Worm (Caenorhabditis elegans) whole organism, young adult: ENCODE measurements around the gene mrpl-35.
A peak's percentile ranks its signal among the peaks of the same experiment; 100 is the strongest.

Experiments used
- B0019.2 ChIP-seq: fragments of 200-800 bp; sonication (Bioruptor generic); conservative IDR thresholded peaks from 2 replicates; pipeline ENCODE4 v1.3.6; 2022; ENCODE audit warnings: missing genetic modification reagents, missing genetic modification characterization, missing compliant biosample characterization
- B0035.1 ChIP-seq: sonication (generic microtip); optimal IDR thresholded peaks from 2 replicates; lab custom pipeline; 2016; ENCODE audit warnings: missing genetic modification characterization, mild to moderate bottlenecking, missing compliant biosample characterization, missing genotype, missing genetic modification reagents
- F23B12.7 ChIP-seq: sonication (generic microtip); optimal IDR thresholded peaks from 2 replicates; lab custom pipeline; 2017; ENCODE audit warnings: missing genetic modification characterization, mild to moderate bottlenecking, missing compliant biosample characterization, antibody characterized with exemption, moderate library complexity; ENCODE audit not compliant: insufficient read depth
- F37B4.10 ChIP-seq: fragments of 200-800 bp; sonication (Bioruptor generic); IDR thresholded peaks from 2 replicates; pipeline ENCODE4 v1.3.6; 2022; ENCODE audit warnings: missing genetic modification characterization, missing compliant biosample characterization
- F39B2.1 ChIP-seq: fragments of 200-800 bp; sonication (Bioruptor generic); IDR thresholded peaks from 2 replicates; pipeline ENCODE4 v1.3.6; 2022; ENCODE audit warnings: missing genetic modification reagents, missing genetic modification characterization, missing compliant biosample characterization
- F57A8.1 ChIP-seq: fragments of 200-800 bp; sonication (Bioruptor generic); optimal IDR thresholded peaks from 2 replicates; lab custom pipeline; 2018; ENCODE audit warnings: mild to moderate bottlenecking, missing genetic modification characterization, moderate library complexity, missing compliant biosample characterization
- F57C9.4 ChIP-seq: sonication (generic microtip); optimal IDR thresholded peaks from 2 replicates; lab custom pipeline; 2017; ENCODE audit warnings: mild to moderate bottlenecking, missing genetic modification characterization, missing compliant biosample characterization
- K12H6.12 ChIP-seq: fragments of 200-800 bp; sonication (Bioruptor generic); optimal IDR thresholded peaks from 2 replicates; lab custom pipeline; 2018; ENCODE audit warnings: mild to moderate bottlenecking, missing genetic modification characterization, missing compliant biosample characterization
- T07F8.4 ChIP-seq: sonication (generic microtip); optimal IDR thresholded peaks from 2 replicates; lab custom pipeline; 2016; ENCODE audit warnings: mild to moderate bottlenecking, missing genetic modification characterization, moderate library complexity, missing compliant biosample characterization
- Y56A3A.18 ChIP-seq: fragments of 200-800 bp; sonication (Bioruptor generic); IDR thresholded peaks from 2 replicates; pipeline ENCODE4 v1.3.6; 2022; ENCODE audit warnings: missing genetic modification reagents, missing genetic modification characterization, missing compliant biosample characterization
- Y79H2A.3 ChIP-seq: fragments of 200-800 bp; sonication (Bioruptor generic); conservative IDR thresholded peaks from 2 replicates; pipeline ENCODE4 v1.3.6; 2022; ENCODE audit warnings: missing genetic modification reagents, missing genetic modification characterization, missing compliant biosample characterization
- akir-1 ChIP-seq: fragments of 200-800 bp; sonication (Bioruptor generic); optimal IDR thresholded peaks from 2 replicates; lab custom pipeline; 2018; ENCODE audit warnings: mild to moderate bottlenecking, missing genetic modification characterization, moderate library complexity, missing compliant biosample characterization
- attf-5 ChIP-seq: fragments of 200-800 bp; sonication (Bioruptor generic); optimal IDR thresholded peaks from 2 replicates; lab custom pipeline; 2018; ENCODE audit warnings: mild to moderate bottlenecking, missing genetic modification characterization, missing compliant biosample characterization
- bed-1 ChIP-seq: fragments of 200-800 bp; sonication (Bioruptor generic); IDR thresholded peaks from 2 replicates; pipeline ENCODE4 v1.3.6; 2022; ENCODE audit warnings: missing genetic modification reagents, missing genetic modification characterization, missing compliant biosample characterization
- cebp-2 ChIP-seq: fragments of 200-800 bp; sonication (Bioruptor generic); IDR thresholded peaks from 2 replicates; pipeline ENCODE4 v1.3.6; 2022; ENCODE audit warnings: missing genetic modification characterization, missing compliant biosample characterization
- ceh-100 ChIP-seq: fragments of 200-800 bp; sonication (Bioruptor generic); IDR thresholded peaks from 2 replicates; pipeline ENCODE4 v1.3.6; 2022; ENCODE audit warnings: missing genetic modification reagents, missing genetic modification characterization, missing compliant biosample characterization
- ceh-27 ChIP-seq: fragments of 200-800 bp; sonication (Bioruptor generic); optimal IDR thresholded peaks from 2 replicates; lab custom pipeline; 2018; ENCODE audit warnings: mild to moderate bottlenecking, missing genetic modification characterization, moderate library complexity, missing compliant biosample characterization
- ceh-58 ChIP-seq: fragments of 200-800 bp; sonication (Bioruptor generic); IDR thresholded peaks from 2 replicates; pipeline ENCODE4 v1.3.6; 2022; ENCODE audit warnings: missing genetic modification characterization, missing compliant biosample characterization
- chd-7 ChIP-seq: sonication (generic microtip); optimal IDR thresholded peaks from 2 replicates; lab custom pipeline; 2016; ENCODE audit warnings: mild to moderate bottlenecking, missing genetic modification characterization, moderate library complexity, missing compliant biosample characterization
- egl-18 ChIP-seq: fragments of 200-800 bp; sonication (Bioruptor generic); IDR thresholded peaks from 2 replicates; pipeline ENCODE4 v1.3.6; 2022; ENCODE audit warnings: missing genetic modification reagents, missing genetic modification characterization, missing compliant biosample characterization
- egl-44 ChIP-seq: fragments of 200-800 bp; sonication (Bioruptor generic); IDR thresholded peaks from 2 replicates; pipeline ENCODE4 v1.3.6; 2022; ENCODE audit warnings: missing genetic modification reagents, missing genetic modification characterization, missing compliant biosample characterization
- egrh-3 ChIP-seq: fragments of 200-800 bp; sonication (Bioruptor generic); IDR thresholded peaks from 2 replicates; pipeline ENCODE4 v1.3.6; 2022; ENCODE audit warnings: missing genetic modification reagents, missing genetic modification characterization, missing compliant biosample characterization
- hlh-12 ChIP-seq: sonication (generic microtip); optimal IDR thresholded peaks from 2 replicates; lab custom pipeline; 2016; ENCODE audit warnings: missing genetic modification characterization, missing compliant biosample characterization
- hsf-1 ChIP-seq: fragments of 200-800 bp; sonication (Bioruptor generic); IDR thresholded peaks from 2 replicates; pipeline ENCODE4 v1.3.6; 2022; ENCODE audit warnings: missing genetic modification reagents, missing genetic modification characterization, missing compliant biosample characterization
- let-607 ChIP-seq, 2 experiments: fragments of 200-800 bp in 1 of 2; sonication (Bioruptor generic) in 1 of 2; sonication (generic microtip) in 1 of 2; optimal IDR thresholded peaks; 2 replicates each; lab custom pipeline; 2016 to 2018; ENCODE audit warnings: mild to moderate bottlenecking in 2 of 2, missing compliant biosample characterization in 2 of 2, missing genetic modification characterization in 2 of 2, moderate library complexity in 2 of 2, missing genotype in 1 of 2
- lin-40 ChIP-seq: sonication (generic microtip); optimal IDR thresholded peaks from 2 replicates; lab custom pipeline; 2016; ENCODE audit warnings: missing genetic modification characterization, mild to moderate bottlenecking, missing compliant biosample characterization, missing genotype, missing genetic modification reagents
- lsy-27 ChIP-seq: sonication (generic microtip); optimal IDR thresholded peaks from 2 replicates; lab custom pipeline; 2017; ENCODE audit warnings: missing genetic modification characterization, mild to moderate bottlenecking, missing compliant biosample characterization, antibody characterized with exemption, missing genotype, borderline replicate concordance; ENCODE audit not compliant: insufficient read depth
- madf-6 ChIP-seq: fragments of 200-800 bp; sonication (Bioruptor generic); IDR thresholded peaks from 2 replicates; pipeline ENCODE4 v1.3.6; 2022; ENCODE audit warnings: missing genetic modification reagents, missing genetic modification characterization, missing compliant biosample characterization
- madf-8 ChIP-seq: fragments of 200-800 bp; sonication (Bioruptor generic); conservative IDR thresholded peaks from 2 replicates; pipeline ENCODE4 v1.3.6; 2022; ENCODE audit warnings: missing genetic modification reagents, missing genetic modification characterization, missing compliant biosample characterization
- mes-4 ChIP-seq: sonication (generic microtip); optimal IDR thresholded peaks from 2 replicates; lab custom pipeline; 2016; ENCODE audit warnings: missing genotype, missing genetic modification characterization, missing compliant biosample characterization
- nfyb-1 ChIP-seq: fragments of 200-800 bp; sonication (Bioruptor generic); IDR thresholded peaks from 2 replicates; pipeline ENCODE4 v1.3.6; 2022; ENCODE audit warnings: missing genetic modification reagents, missing genetic modification characterization, missing compliant biosample characterization
- nhr-179 ChIP-seq: sonication (generic microtip); optimal IDR thresholded peaks from 2 replicates; lab custom pipeline; 2016; ENCODE audit warnings: mild to moderate bottlenecking, missing genetic modification characterization, missing compliant biosample characterization
- nhr-27 ChIP-seq: fragments of 200-800 bp; sonication (Bioruptor generic); optimal IDR thresholded peaks from 2 replicates; lab custom pipeline; 2018; ENCODE audit warnings: mild to moderate bottlenecking, missing genetic modification characterization, moderate library complexity, missing compliant biosample characterization
- rcor-1 ChIP-seq: fragments of 200-800 bp; sonication (Bioruptor generic); IDR thresholded peaks from 2 replicates; pipeline ENCODE4 v1.3.6; 2022; ENCODE audit warnings: missing genetic modification reagents, missing genetic modification characterization, missing compliant biosample characterization
- repo-1 ChIP-seq: sonication (generic microtip); optimal IDR thresholded peaks from 2 replicates; lab custom pipeline; 2017; ENCODE audit warnings: mild to moderate bottlenecking, missing genetic modification characterization, missing compliant biosample characterization
- rpc-1 ChIP-seq, 2 experiments: fragments of 150-350 bp in 1 of 2; sonication (generic microtip) in 1 of 2; optimal IDR thresholded peaks; 2 replicates each; lab custom pipeline; 2014 to 2018; ENCODE audit warnings: missing biosample characterization in 1 of 2, missing genetic modification characterization in 1 of 2, missing genetic modification reagents in 1 of 2, missing genotype in 1 of 2
- sdz-38 ChIP-seq: sonication (generic microtip); optimal IDR thresholded peaks from 2 replicates; lab custom pipeline; 2016; ENCODE audit warnings: missing genotype, missing genetic modification characterization, missing compliant biosample characterization
- sea-2 ChIP-seq: fragments of 200-800 bp; sonication (Bioruptor generic); IDR thresholded peaks from 2 replicates; pipeline ENCODE4 v1.3.6; 2022; ENCODE audit warnings: missing genetic modification characterization, missing compliant biosample characterization
- snpc-1.1 ChIP-seq: sonication (generic microtip); optimal IDR thresholded peaks from 2 replicates; lab custom pipeline; 2017; ENCODE audit warnings: missing genetic modification characterization, mild to moderate bottlenecking, missing compliant biosample characterization, antibody characterized with exemption, moderate library complexity, missing genotype, missing genetic modification reagents; ENCODE audit not compliant: insufficient read depth
- snpc-1.3 ChIP-seq: sonication (generic microtip); optimal IDR thresholded peaks from 2 replicates; lab custom pipeline; 2017; ENCODE audit warnings: missing genetic modification characterization, mild to moderate bottlenecking, missing compliant biosample characterization, antibody characterized with exemption, moderate library complexity, missing genotype, missing genetic modification reagents; ENCODE audit not compliant: insufficient read depth
- snpc-3.4 ChIP-seq: sonication (generic microtip); optimal IDR thresholded peaks from 2 replicates; lab custom pipeline; 2017; ENCODE audit warnings: missing genetic modification characterization, mild to moderate bottlenecking, missing compliant biosample characterization, antibody characterized with exemption, moderate library complexity, missing genotype, missing genetic modification reagents
- sptf-2 ChIP-seq: fragments of 200-800 bp; sonication (Bioruptor generic); optimal IDR thresholded peaks from 2 replicates; lab custom pipeline; 2018; ENCODE audit warnings: mild to moderate bottlenecking, missing genetic modification characterization, missing compliant biosample characterization
- tlf-1 ChIP-seq: fragments of 200-800 bp; sonication (Bioruptor generic); optimal IDR thresholded peaks from 2 replicates; lab custom pipeline; 2018; ENCODE audit warnings: mild to moderate bottlenecking, missing genetic modification characterization, missing compliant biosample characterization
- ztf-28 ChIP-seq: fragments of 200-800 bp; sonication (Bioruptor generic); IDR thresholded peaks from 2 replicates; pipeline ENCODE4 v1.3.6; 2022; ENCODE audit warnings: missing genetic modification reagents, missing genetic modification characterization, missing compliant biosample characterization
- ztf-6 ChIP-seq: fragments of 200-800 bp; sonication (Bioruptor generic); IDR thresholded peaks from 2 replicates; pipeline ENCODE4 v1.3.6; 2022; ENCODE audit warnings: missing genetic modification reagents, missing genetic modification characterization, missing compliant biosample characterization

The mrpl-35 gene

DNA sequence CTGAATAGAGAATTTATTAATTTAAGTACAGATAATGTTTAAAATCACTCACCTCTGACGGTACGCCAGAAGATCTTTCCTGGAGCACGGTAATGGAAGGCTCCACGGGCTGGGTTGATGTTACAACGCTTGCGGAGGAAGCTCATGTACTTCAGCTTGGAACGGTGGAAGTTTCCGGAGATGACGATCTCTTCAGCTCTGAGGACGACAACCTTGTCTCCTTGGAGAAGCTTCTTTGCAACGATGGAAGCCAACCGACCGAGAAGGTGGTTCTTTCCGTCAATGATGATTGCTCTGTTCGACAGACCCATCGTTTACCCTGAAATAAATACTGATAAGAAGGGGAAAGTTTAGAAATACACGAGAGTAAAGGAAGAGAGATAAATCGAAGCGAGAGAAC, 6.8 kb upstream of the mrpl-35 start, which contains the start of gene rpl-16 (continued):
- TF ChIP-seq sptf-2 (no peak), Y56A3A.18 (GFP tag; lab: Robert Waterston, UW) (0 out of 2 replicates have a peak, but pooled peaks have one; percentile 74), sdz-38 (tag; lab: Kevin White, UChicago) (no peak), madf-8 (GFP tag; lab: Robert Waterston, UW) (no peak), B0019.2 (no peak), bed-1 (GFP tag; lab: Robert Waterston, UW) (no peak), Y79H2A.3 (no peak), ceh-27 (no peak), repo-1 (peak; percentile 36), lsy-27 (no peak), mes-4 (tag; lab: Kevin White, UChicago) (no peak), F23B12.7 (tag; lab: Kevin White, UChicago) (no peak), hsf-1 (peak; percentile 66; the same call in 1 of the 2 replicates), rpc-1 (optimal IDR thresholded peaks at IDR 0.05; lab: Kevin White, UChicago) (no peak), rpc-1 (tag; optimal IDR thresholded peaks at IDR 0.05; lab: Kevin White, UChicago) (no peak), snpc-1.3 (tag; lab: Kevin White, UChicago) (no peak), ceh-100 (GFP tag; lab: Robert Waterston, UW) (no peak), snpc-1.1 (no peak), F57A8.1 (GFP tag; lab: Kevin White, UChicago) (no peak), madf-6 (GFP tag; lab: Robert Waterston, UW) (peak; percentile 53; the same call in 1 of the 2 replicates)

DNA sequence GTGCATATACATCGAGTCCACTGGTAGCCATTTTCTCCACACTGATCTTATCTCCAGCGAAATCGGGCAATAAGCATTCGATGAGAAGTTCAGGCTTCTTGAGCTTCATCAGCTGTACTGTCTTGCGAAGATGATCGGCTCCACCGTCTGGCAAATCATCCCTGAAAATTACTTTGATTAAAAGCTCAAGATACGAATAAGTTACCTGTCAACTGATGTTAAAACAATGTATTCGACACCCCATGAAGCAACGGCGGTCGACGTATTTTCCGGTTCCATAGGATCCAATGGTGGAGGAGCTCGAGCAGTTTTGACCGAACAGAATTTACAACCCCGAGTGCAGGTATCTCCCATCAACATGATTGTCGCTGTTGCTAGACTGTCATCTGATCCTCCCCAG, 5.8 kb upstream of the mrpl-35 start:
- TF ChIP-seq repo-1 (no peak), egl-44 (GFP tag; lab: Robert Waterston, UW) (peak; percentile 32; the same call in 1 of the 2 replicates)

DNA sequence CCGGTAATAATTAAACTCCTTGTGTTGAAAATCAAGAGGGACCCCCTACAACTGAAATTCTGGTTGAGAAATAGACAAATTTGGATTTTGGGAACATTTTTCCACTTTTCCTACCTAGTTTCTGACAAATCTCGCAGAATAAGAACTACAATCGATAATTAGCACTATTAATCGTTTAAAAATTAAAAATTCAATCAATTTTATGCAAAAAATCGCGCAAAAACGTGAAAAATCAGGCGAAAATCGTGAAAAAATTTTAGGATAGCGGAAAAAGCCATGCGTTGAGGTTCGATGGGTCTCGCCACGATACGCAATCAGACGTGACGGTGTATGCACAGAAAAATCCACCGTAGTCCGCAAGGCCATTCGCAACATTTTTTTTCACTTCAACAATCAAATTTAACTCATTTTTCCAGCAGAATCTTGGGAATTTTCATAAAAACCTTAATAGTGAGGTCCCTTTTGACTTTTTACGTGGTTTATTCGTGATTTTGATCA, 4.9 kb upstream of the mrpl-35 start, which contains the start of gene lias-1:
TSS of gene lias-1 (minus strand) at position 51 of the 498 bp plus-strand sequence.
- TF ChIP-seq sdz-38 (tag; lab: Kevin White, UChicago), result no peak
- no peak for TF ChIP-seq egrh-3 (GFP tag; lab: Robert Waterston, UW)
- TF ChIP-seq attf-5 (GFP tag; lab: Kevin White, UChicago), result peak; percentile 82
- peak; percentile 33 for TF ChIP-seq tlf-1 (GFP tag; lab: Kevin White, UChicago)
- TF ChIP-seq sea-2, result no peak
- TF ChIP-seq chd-7, result no peak
- 0 out of 2 replicates have a peak, but pooled peaks have one; percentile 27 for TF ChIP-seq nfyb-1 (GFP tag; lab: Robert Waterston, UW)
- no peak for TF ChIP-seq cebp-2 (GFP tag; lab: Robert Waterston, UW)
- no peak for TF ChIP-seq F37B4.10 (GFP tag; lab: Robert Waterston, UW)
- no peak for TF ChIP-seq ztf-6 (GFP tag; lab: Robert Waterston, UW)
- no peak for TF ChIP-seq snpc-3.4 (tag; lab: Kevin White, UChicago)
- no peak for TF ChIP-seq ceh-58 (GFP tag; lab: Robert Waterston, UW)
- TF ChIP-seq nhr-27 (tag; lab: Kevin White, UChicago), result no peak
- TF ChIP-seq lin-40 (tag; lab: Kevin White, UChicago), result peak; percentile 70
- TF ChIP-seq T07F8.4 (tag; lab: Kevin White, UChicago), result no peak
- TF ChIP-seq hlh-12 (tag; lab: Kevin White, UChicago), result no peak
- no peak for TF ChIP-seq let-607 (tag; optimal IDR thresholded peaks at IDR 0.05; lab: Kevin White, UChicago)
- no peak for TF ChIP-seq B0035.1 (tag; lab: Kevin White, UChicago)
- TF ChIP-seq rcor-1 (GFP tag; lab: Robert Waterston, UW), result peak; percentile 59
- TF ChIP-seq akir-1 (GFP tag; lab: Kevin White, UChicago), result no peak
- TF ChIP-seq K12H6.12 (tag; lab: Kevin White, UChicago), result peak; percentile 21
- no peak for TF ChIP-seq F57C9.4 (tag; lab: Kevin White, UChicago)
- no peak for TF ChIP-seq ztf-28
- no peak for TF ChIP-seq B0019.2
- TF ChIP-seq egl-18, result no peak
- peak; percentile 72 for TF ChIP-seq ceh-100 (GFP tag; lab: Robert Waterston, UW)
- no peak for TF ChIP-seq F39B2.1 (GFP tag; lab: Robert Waterston, UW)
- no peak for TF ChIP-seq nhr-179
